Fruit fly (Drosophila melanogaster) whole organism, embryonic: ENCODE results near the gene trbd.

Experiments used
- Atf6 ChIP-seq: fragments of 200-800 bp; sonication (Bioruptor generic); IDR thresholded peaks from 2 replicates; pipeline ENCODE4 v1.3.6; 2022; ENCODE audit warnings: missing biosample characterization, missing genetic modification characterization
- Awh ChIP-seq: fragments of 200-800 bp; sonication (Bioruptor generic); IDR thresholded peaks from 2 replicates; pipeline ENCODE4, ENCODE4 v1.3.6; 2022; ENCODE audit warnings: missing biosample characterization, missing genetic modification characterization
- CG10431 ChIP-seq: fragments of 200-800 bp; sonication (Bioruptor generic); optimal IDR thresholded peaks from 3 replicates; lab custom pipeline; 2018; ENCODE audit warnings: missing biosample characterization, mild to moderate bottlenecking, missing genetic modification characterization
- CG11398 ChIP-seq: fragments of 200-800 bp; sonication (Bioruptor generic); optimal IDR thresholded peaks from 2 replicates; lab custom pipeline; 2016; ENCODE audit warnings: missing biosample characterization, missing genetic modification characterization
- CG11504 ChIP-seq: fragments of 200-800 bp; sonication (Bioruptor generic); optimal IDR thresholded peaks from 3 replicates; lab custom pipeline; 2019; ENCODE audit warnings: missing biosample characterization, mild to moderate bottlenecking, missing genetic modification characterization, moderate library complexity
- CG12219 ChIP-seq: fragments of 200-800 bp; sonication (Bioruptor generic); optimal IDR thresholded peaks from 3 replicates; lab custom pipeline; 2018; ENCODE audit warnings: missing biosample characterization, mild to moderate bottlenecking, missing genetic modification characterization
- CG13123 ChIP-seq: fragments of 200-800 bp; sonication (Bioruptor generic); optimal IDR thresholded peaks from 2 replicates; lab custom pipeline; 2016; ENCODE audit warnings: missing biosample characterization, missing genetic modification characterization
- CG14050 ChIP-seq: fragments of 200-800 bp; sonication (Bioruptor generic); IDR thresholded peaks from 3 replicates; pipeline ENCODE4 v1.3.6; 2022; ENCODE audit warnings: missing biosample characterization, missing genetic modification characterization
- CG17912 ChIP-seq: fragments of 200-800 bp; sonication (Bioruptor generic); optimal IDR thresholded peaks from 2 replicates; lab custom pipeline; 2018; ENCODE audit warnings: missing biosample characterization, mild to moderate bottlenecking, missing genetic modification characterization
- CG18764 ChIP-seq: fragments of 200-800 bp; sonication (Bioruptor generic); optimal IDR thresholded peaks from 3 replicates; lab custom pipeline; 2016; ENCODE audit warnings: missing biosample characterization, missing genetic modification characterization
- CG2120 ChIP-seq: fragments of 200-800 bp; sonication (Bioruptor generic); optimal IDR thresholded peaks from 3 replicates; lab custom pipeline; 2016; ENCODE audit warnings: missing biosample characterization, missing genetic modification characterization
- CG31224 ChIP-seq: fragments of 200-800 bp; sonication (Bioruptor generic); IDR thresholded peaks from 2 replicates; pipeline ENCODE4 v1.3.6; 2022; ENCODE audit warnings: missing biosample characterization, missing genetic modification characterization
- CG32532 ChIP-seq: fragments of 200-800 bp; sonication (Bioruptor generic); IDR thresholded peaks from 2 replicates; pipeline ENCODE4 v1.3.6; 2022; ENCODE audit warnings: missing biosample characterization, missing genetic modification characterization
- CG3838 ChIP-seq: fragments of 200-800 bp; sonication (Bioruptor generic); optimal IDR thresholded peaks from 3 replicates; lab custom pipeline; 2016; ENCODE audit warnings: missing biosample characterization, missing genetic modification characterization
- CG4404 ChIP-seq: fragments of 200-800 bp; sonication (Bioruptor generic); IDR thresholded peaks from 2 replicates; pipeline ENCODE4 v1.3.6; 2022; ENCODE audit warnings: missing biosample characterization, missing genetic modification characterization
- CG6791 ChIP-seq: fragments of 200-800 bp; sonication (Bioruptor generic); IDR thresholded peaks from 3 replicates; pipeline ENCODE4 v1.3.6; 2022; ENCODE audit warnings: missing biosample characterization, missing genetic modification characterization; ENCODE audit not compliant: partially characterized antibody
- CG6813 ChIP-seq: fragments of 200-800 bp; sonication (Bioruptor generic); optimal IDR thresholded peaks from 2 replicates; lab custom pipeline; 2017; ENCODE audit warnings: missing biosample characterization, missing genetic modification characterization, mild to moderate bottlenecking, moderate library complexity, missing genetic modification reagents
- CG7372 ChIP-seq: fragments of 200-800 bp; sonication (Bioruptor generic); IDR thresholded peaks from 2 replicates; pipeline ENCODE4 v1.3.6; 2022; ENCODE audit warnings: missing biosample characterization, missing genetic modification characterization
- CG7839 ChIP-seq: fragments of 200-800 bp; sonication (Bioruptor generic); optimal IDR thresholded peaks from 3 replicates; lab custom pipeline; 2018; ENCODE audit warnings: missing biosample characterization, mild to moderate bottlenecking, missing genetic modification characterization, moderate library complexity
- CG8089 ChIP-seq: fragments of 200-800 bp; sonication (Bioruptor generic); optimal IDR thresholded peaks from 3 replicates; lab custom pipeline; 2016; ENCODE audit warnings: missing biosample characterization, missing genetic modification characterization
- CG8944 ChIP-seq: fragments of 200-800 bp; sonication (Bioruptor generic); optimal IDR thresholded peaks from 3 replicates; lab custom pipeline; 2016; ENCODE audit warnings: missing biosample characterization, missing genetic modification characterization
- CG9876 ChIP-seq: fragments of 200-800 bp; sonication (Bioruptor generic); optimal IDR thresholded peaks from 2 replicates; lab custom pipeline; 2016; ENCODE audit warnings: missing biosample characterization, missing genetic modification characterization
- CoRest ChIP-seq: fragments of 200-800 bp; sonication (Bioruptor generic); optimal IDR thresholded peaks from 3 replicates; lab custom pipeline; 2018; ENCODE audit warnings: missing biosample characterization, mild to moderate bottlenecking, missing genetic modification characterization, moderate library complexity
- D ChIP-seq, 2 experiments: fragments of 200-800 bp in 1 of 2; fragments of >200 bp in 1 of 2; sonication (Bioruptor generic) in 1 of 2; optimal IDR thresholded peaks; 2 replicates in 1 of 2; 3 replicates in 1 of 2; lab custom pipeline; 2017; ENCODE audit warnings: mild to moderate bottlenecking in 1 of 2, missing biosample characterization in 1 of 2, missing genetic modification characterization in 1 of 2, missing genetic modification reagents in 1 of 2
- Dek ChIP-seq: fragments of 200-800 bp; sonication (Bioruptor generic); optimal IDR thresholded peaks from 3 replicates; lab custom pipeline; 2019; ENCODE audit warnings: missing biosample characterization, mild to moderate bottlenecking, missing genetic modification characterization, moderate library complexity
- Dll ChIP-seq: fragments of 200-800 bp; sonication (Bioruptor generic); IDR thresholded peaks from 4 replicates; pipeline ENCODE4 v1.3.6; 2022; ENCODE audit warnings: missing biosample characterization, missing genetic modification characterization; ENCODE audit not compliant: partially characterized antibody
- HHEX ChIP-seq: fragments of 200-800 bp; sonication (Bioruptor generic); optimal IDR thresholded peaks from 3 replicates; lab custom pipeline; 2017; ENCODE audit warnings: missing biosample characterization, mild to moderate bottlenecking, missing genetic modification characterization, missing genetic modification reagents
- MESR4 ChIP-seq: fragments of 200-800 bp; sonication (Bioruptor generic); optimal IDR thresholded peaks from 2 replicates; lab custom pipeline; 2018; ENCODE audit warnings: missing biosample characterization, mild to moderate bottlenecking, missing genetic modification characterization, moderate library complexity
- Mad ChIP-seq: fragments of 200-800 bp; sonication (Bioruptor generic); optimal IDR thresholded peaks from 2 replicates; lab custom pipeline; 2016; ENCODE audit warnings: missing biosample characterization, missing genetic modification characterization
- Mes4 ChIP-seq: fragments of 200-800 bp; sonication (Bioruptor generic); optimal IDR thresholded peaks from 2 replicates; lab custom pipeline; 2016; ENCODE audit warnings: missing biosample characterization, missing genetic modification characterization
- Neu2 ChIP-seq: fragments of 200-800 bp; sonication (Bioruptor generic); optimal IDR thresholded peaks from 3 replicates; lab custom pipeline; 2016; ENCODE audit warnings: missing biosample characterization, missing genetic modification characterization, borderline replicate concordance
- Nf-YA ChIP-seq: fragments of 200-800 bp; sonication (Bioruptor generic); IDR thresholded peaks from 2 replicates; pipeline ENCODE4 v1.3.6; 2022; ENCODE audit warnings: missing biosample characterization, missing genetic modification characterization
- Ptx1 ChIP-seq: fragments of 200-800 bp; sonication (Bioruptor generic); IDR thresholded peaks from 2 replicates; pipeline ENCODE4 v1.3.6; 2022; ENCODE audit warnings: missing biosample characterization, missing genetic modification characterization
- Rx ChIP-seq: fragments of 200-800 bp; sonication (Bioruptor generic); IDR thresholded peaks from 2 replicates; pipeline ENCODE4 v1.3.6; 2022; ENCODE audit warnings: missing biosample characterization, missing genetic modification characterization
- Sox100B ChIP-seq: fragments of 200-800 bp; sonication (Bioruptor generic); optimal IDR thresholded peaks from 3 replicates; lab custom pipeline; 2018; ENCODE audit warnings: missing biosample characterization, mild to moderate bottlenecking, missing genetic modification characterization
- Sry-δ ChIP-seq: fragments of 200-800 bp; sonication (Bioruptor generic); optimal IDR thresholded peaks from 2 replicates; lab custom pipeline; 2016; ENCODE audit warnings: missing biosample characterization, missing genetic modification characterization
- fd3F ChIP-seq: fragments of 200-800 bp; sonication (Bioruptor generic); optimal IDR thresholded peaks from 2 replicates; lab custom pipeline; 2018; ENCODE audit warnings: missing biosample characterization, mild to moderate bottlenecking, missing genetic modification characterization, moderate library complexity
- fd64A ChIP-seq: fragments of 200-800 bp; sonication (Bioruptor generic); optimal IDR thresholded peaks from 3 replicates; lab custom pipeline; 2018; ENCODE audit warnings: missing biosample characterization, mild to moderate bottlenecking, missing genetic modification characterization
- jigr1 ChIP-seq: fragments of 200-800 bp; sonication (Bioruptor generic); IDR thresholded peaks from 3 replicates; pipeline ENCODE4 v1.3.6; 2022; ENCODE audit warnings: missing biosample characterization, missing genetic modification characterization
- kah ChIP-seq: fragments of 200-800 bp; sonication (Bioruptor generic); optimal IDR thresholded peaks from 2 replicates; lab custom pipeline; 2018; ENCODE audit warnings: missing biosample characterization, mild to moderate bottlenecking, missing genetic modification characterization
- ken ChIP-seq: fragments of 200-800 bp; sonication (Bioruptor generic); IDR thresholded peaks from 3 replicates; pipeline ENCODE4 v1.3.6; 2022; ENCODE audit warnings: missing biosample characterization, missing genetic modification characterization
- knrl ChIP-seq: fragments of 200-800 bp; sonication (Bioruptor generic); IDR thresholded peaks from 3 replicates; pipeline ENCODE4 v1.3.6; 2022; ENCODE audit warnings: missing biosample characterization, missing genetic modification characterization; ENCODE audit not compliant: partially characterized antibody
- nerfin-1 ChIP-seq: fragments of 200-800 bp; sonication (Bioruptor generic); optimal IDR thresholded peaks from 3 replicates; lab custom pipeline; 2019; ENCODE audit warnings: missing biosample characterization, mild to moderate bottlenecking, missing genetic modification characterization, moderate library complexity
- onecut ChIP-seq: fragments of 200-800 bp; sonication (Bioruptor generic); IDR thresholded peaks from 2 replicates; pipeline ENCODE4 v1.3.6; 2022; ENCODE audit warnings: missing biosample characterization, missing genetic modification characterization
- psq ChIP-seq: fragments of 200-800 bp; sonication (Bioruptor generic); optimal IDR thresholded peaks from 2 replicates; lab custom pipeline; 2017; ENCODE audit warnings: missing biosample characterization, missing genetic modification characterization
- rib ChIP-seq: fragments of 200-800 bp; sonication (Bioruptor generic); IDR thresholded peaks from 2 replicates; pipeline ENCODE4 v1.3.6; 2022; ENCODE audit warnings: missing biosample characterization, missing genetic modification characterization
- sd ChIP-seq: fragments of 200-800 bp; sonication (Bioruptor generic); optimal IDR thresholded peaks from 3 replicates; lab custom pipeline; 2018; ENCODE audit warnings: missing biosample characterization, mild to moderate bottlenecking, missing genetic modification characterization, moderate library complexity
- sob ChIP-seq: fragments of 200-800 bp; sonication (Bioruptor generic); IDR thresholded peaks from 2 replicates; pipeline ENCODE4 v1.3.6; 2022; ENCODE audit warnings: missing biosample characterization, missing genetic modification characterization
- toy ChIP-seq: fragments of 200-800 bp; sonication (Bioruptor generic); IDR thresholded peaks from 2 replicates; pipeline ENCODE4 v1.3.6; 2022; ENCODE audit warnings: missing biosample characterization, missing genetic modification characterization
- usp ChIP-seq: fragments of >200 bp; optimal IDR thresholded peaks from 2 replicates; lab custom pipeline; 2017; ENCODE audit warnings: missing biosample characterization, missing genetic modification characterization

Gene trbd

dm6 chr3R:9705008-9705628 lies 5.7 kb downstream of the trbd start, which contains the start of gene Unc-115a (continued):
- TF ChIP-seq Dek (tag; lab: Kevin White, UChicago): peak; percentile 71
- TF ChIP-seq Ptx1 (GFP tag; lab: Robert Waterston, UW): no peak
- no peak for TF ChIP-seq CG6791
- TF ChIP-seq psq: peak; percentile 23
- no peak for TF ChIP-seq Nf-YA (GFP tag; lab: Robert Waterston, UW)
- no peak for TF ChIP-seq Sox100B (GFP tag; lab: Kevin White, UChicago)
- peak; percentile 8 for TF ChIP-seq CG8089
- TF ChIP-seq toy (GFP tag; lab: Robert Waterston, UW): no peak
- no peak for TF ChIP-seq rib (GFP tag; lab: Robert Waterston, UW)
- TF ChIP-seq Awh (GFP tag; lab: Robert Waterston, UW): no peak
- no peak for TF ChIP-seq CG7372
- no peak for TF ChIP-seq jigr1 (GFP tag; lab: Robert Waterston, UW)
- TF ChIP-seq sd: peak; percentile 49
- no peak for TF ChIP-seq ken (GFP tag; lab: Robert Waterston, UW)
- TF ChIP-seq CG6813 (GFP tag; lab: Kevin White, UChicago): peak; percentile 54
- TF ChIP-seq CG32532 (GFP tag; lab: Robert Waterston, UW): no peak
- TF ChIP-seq CG10431 (GFP tag; lab: Kevin White, UChicago): peak; percentile 32
- TF ChIP-seq CG13123: no peak
- peak; percentile 20 for TF ChIP-seq CG18764
- TF ChIP-seq CG17912: peak; percentile 54
- TF ChIP-seq sob (GFP tag; lab: Robert Waterston, UW): no peak
- peak; percentile 27 for TF ChIP-seq CoRest (tag; lab: Kevin White, UChicago)
- no peak for TF ChIP-seq HHEX
- TF ChIP-seq Mes4: peak; percentile 61
- TF ChIP-seq Rx: no peak
- TF ChIP-seq D (optimal IDR thresholded peaks at IDR 0.05; lab: Kevin White, UChicago): no peak
- TF ChIP-seq D (GFP tag; optimal IDR thresholded peaks at IDR 0.05; lab: Kevin White, UChicago): no peak
- peak; percentile 76 for TF ChIP-seq nerfin-1 (tag; lab: Kevin White, UChicago)
- peak; percentile 42 for TF ChIP-seq CG8944
- TF ChIP-seq Sry-δ (GFP tag; lab: Kevin White, UChicago): peak; percentile 86
- TF ChIP-seq CG9876 (GFP tag; lab: Kevin White, UChicago): no peak
- TF ChIP-seq onecut (GFP tag; lab: Robert Waterston, UW): peak; percentile 35; the same call in 1 of the 2 replicates
- no peak for TF ChIP-seq Dll
- TF ChIP-seq CG3838 (GFP tag; lab: Kevin White, UChicago): no peak
- TF ChIP-seq MESR4: peak; percentile 53
- TF ChIP-seq Atf6: no peak
- TF ChIP-seq CG4404 (GFP tag; lab: Robert Waterston, UW): no peak
- peak; percentile 55 for TF ChIP-seq CG11398 (GFP tag; lab: Kevin White, UChicago)
- peak; percentile 63 for TF ChIP-seq Mad (GFP tag; lab: Kevin White, UChicago)
- no peak for TF ChIP-seq fd64A (GFP tag; lab: Kevin White, UChicago)
- no peak for TF ChIP-seq Neu2
- TF ChIP-seq CG2120 (GFP tag; lab: Kevin White, UChicago): peak; percentile 69
- TF ChIP-seq CG31224 (GFP tag; lab: Robert Waterston, UW): no peak
- TF ChIP-seq CG11504 (tag; lab: Kevin White, UChicago): no peak
- TF ChIP-seq knrl (GFP tag; lab: Robert Waterston, UW): no peak
- peak; percentile 32 for TF ChIP-seq kah (GFP tag; lab: Kevin White, UChicago)
- TF ChIP-seq fd3F: no peak
- no peak for TF ChIP-seq CG7839 (tag; lab: Kevin White, UChicago)
- no peak for TF ChIP-seq CG12219
- TF ChIP-seq usp (GFP tag; lab: Kevin White, UChicago): no peak
- no peak for TF ChIP-seq CG14050 (GFP tag; lab: Robert Waterston, UW)
